Fruit fly (Drosophila melanogaster) whole organism, prepupa: Measurements from ENCODE around the gene RhoGDI.
A peak's percentile ranks its signal among the peaks of the same experiment; 100 is the strongest.

Experiments used
- Blimp-1 ChIP-seq: fragments of 200-800 bp; sonication (Bioruptor generic); optimal IDR thresholded peaks from 3 replicates; lab custom pipeline; 2017; ENCODE audit warnings: missing biosample characterization, missing genetic modification characterization, mild to moderate bottlenecking, moderate library complexity, missing genetic modification reagents
- CG10631 ChIP-seq: fragments of 200-800 bp; sonication (Bioruptor generic); optimal IDR thresholded peaks from 2 replicates; lab custom pipeline; 2016; ENCODE audit warnings: missing biosample characterization, missing genetic modification characterization
- CG10669 ChIP-seq: fragments of 200-800 bp; sonication (Bioruptor generic); optimal IDR thresholded peaks from 3 replicates; lab custom pipeline; 2018; ENCODE audit warnings: missing biosample characterization, mild to moderate bottlenecking, missing genetic modification characterization, moderate library complexity
- CG11294 ChIP-seq: fragments of 200-800 bp; sonication (Bioruptor generic); IDR thresholded peaks from 2 replicates; pipeline ENCODE4 v1.3.6; 2022; ENCODE audit warnings: missing biosample characterization, missing genetic modification characterization
- CG11762 ChIP-seq: fragments of 200-800 bp; sonication (Bioruptor generic); optimal IDR thresholded peaks from 3 replicates; lab custom pipeline; 2016; ENCODE audit warnings: missing biosample characterization, missing genetic modification characterization; ENCODE audit not compliant: insufficient read depth
- CG15336 ChIP-seq: fragments of 200-800 bp; sonication (Bioruptor generic); IDR thresholded peaks from 2 replicates; pipeline ENCODE4 v1.3.6; 2022; ENCODE audit warnings: missing biosample characterization, missing genetic modification characterization
- CG1621 ChIP-seq: fragments of 200-800 bp; sonication (Bioruptor generic); optimal IDR thresholded peaks from 3 replicates; lab custom pipeline; 2018; ENCODE audit warnings: missing biosample characterization, mild to moderate bottlenecking, missing genetic modification characterization
- CG16779 ChIP-seq: fragments of 200-800 bp; sonication (Bioruptor generic); optimal IDR thresholded peaks from 3 replicates; lab custom pipeline; 2017; ENCODE audit warnings: missing biosample characterization, mild to moderate bottlenecking, missing genetic modification characterization
- CG3032 ChIP-seq: fragments of 200-800 bp; optimal IDR thresholded peaks from 2 replicates; lab custom pipeline; 2019; ENCODE audit warnings: missing biosample characterization, mild to moderate bottlenecking, missing genetic modification characterization, moderate library complexity
- CG31627 ChIP-seq: fragments of 200-800 bp; sonication (Bioruptor generic); optimal IDR thresholded peaks from 3 replicates; lab custom pipeline; 2016; ENCODE audit warnings: missing biosample characterization, missing genetic modification characterization
- CG32006 ChIP-seq: fragments of 200-800 bp; sonication (Bioruptor generic); optimal IDR thresholded peaks from 3 replicates; lab custom pipeline; 2017; ENCODE audit warnings: missing biosample characterization, mild to moderate bottlenecking, missing genetic modification characterization
- CG34406 ChIP-seq: fragments of 200-800 bp; sonication (Bioruptor generic); optimal IDR thresholded peaks from 3 replicates; lab custom pipeline; 2016; ENCODE audit warnings: missing biosample characterization, missing genetic modification characterization
- CG3919 ChIP-seq: fragments of 200-800 bp; sonication (Bioruptor generic); optimal IDR thresholded peaks from 3 replicates; lab custom pipeline; 2016; ENCODE audit warnings: missing biosample characterization, missing genetic modification characterization
- CG4318 ChIP-seq: fragments of 200-800 bp; sonication (Bioruptor generic); optimal IDR thresholded peaks from 3 replicates; lab custom pipeline; 2017; ENCODE audit warnings: missing biosample characterization, mild to moderate bottlenecking, missing genetic modification characterization
- CG6276 ChIP-seq: fragments of 200-800 bp; sonication (Bioruptor generic); optimal IDR thresholded peaks from 2 replicates; lab custom pipeline; 2017; ENCODE audit warnings: missing biosample characterization, mild to moderate bottlenecking, missing genetic modification characterization
- CG6792 ChIP-seq: fragments of 200-800 bp; sonication (Bioruptor generic); optimal IDR thresholded peaks from 3 replicates; lab custom pipeline; 2016; ENCODE audit warnings: missing biosample characterization, missing genetic modification characterization
- CG6808 ChIP-seq: fragments of 200-800 bp; sonication (Bioruptor generic); optimal IDR thresholded peaks from 3 replicates; lab custom pipeline; 2017; ENCODE audit warnings: missing biosample characterization, missing genetic modification characterization, mild to moderate bottlenecking, moderate library complexity, missing genetic modification reagents
- CG6854 ChIP-seq: fragments of 200-800 bp; sonication (Bioruptor generic); optimal IDR thresholded peaks from 2 replicates; lab custom pipeline; 2017; ENCODE audit warnings: missing biosample characterization, mild to moderate bottlenecking, missing genetic modification characterization
- CG7368 ChIP-seq: fragments of 200-800 bp; sonication (Bioruptor generic); optimal IDR thresholded peaks from 3 replicates; lab custom pipeline; 2016; ENCODE audit warnings: missing biosample characterization, missing genetic modification characterization
- CG8119 ChIP-seq: fragments of 200-800 bp; sonication (Bioruptor generic); IDR thresholded peaks from 3 replicates; pipeline ENCODE4 v1.3.6; 2022; ENCODE audit warnings: missing biosample characterization, missing genetic modification characterization
- CG8319 ChIP-seq: fragments of 200-800 bp; sonication (Bioruptor generic); optimal IDR thresholded peaks from 3 replicates; lab custom pipeline; 2016; ENCODE audit warnings: missing biosample characterization, missing genetic modification characterization
- CG8632 ChIP-seq: fragments of 200-800 bp; sonication (Bioruptor generic); optimal IDR thresholded peaks from 3 replicates; lab custom pipeline; 2016; ENCODE audit warnings: missing biosample characterization, missing genetic modification characterization
- CG9139 ChIP-seq: fragments of 200-800 bp; sonication (Bioruptor generic); optimal IDR thresholded peaks from 3 replicates; lab custom pipeline; 2017; ENCODE audit warnings: missing biosample characterization, mild to moderate bottlenecking, missing genetic modification characterization
- Eip75B ChIP-seq: fragments of 200-800 bp; sonication (Bioruptor generic); optimal IDR thresholded peaks from 3 replicates; lab custom pipeline; 2016; ENCODE audit warnings: missing biosample characterization, missing genetic modification characterization
- Eip93F ChIP-seq: fragments of 200-800 bp; sonication (Bioruptor generic); optimal IDR thresholded peaks from 2 replicates; lab custom pipeline; 2016; ENCODE audit warnings: missing biosample characterization, mild to moderate bottlenecking, missing genetic modification characterization
- Ets96B ChIP-seq: fragments of 200-800 bp; optimal IDR thresholded peaks from 2 replicates; lab custom pipeline; 2019; ENCODE audit warnings: missing biosample characterization, mild to moderate bottlenecking, missing genetic modification characterization, moderate library complexity
- Gug ChIP-seq: fragments of 200-800 bp; sonication (Bioruptor generic); IDR thresholded peaks from 2 replicates; pipeline ENCODE4 v1.3.6; 2022; ENCODE audit warnings: missing biosample characterization, missing genetic modification characterization
- Hr38 ChIP-seq: sonication (Bioruptor generic); optimal IDR thresholded peaks from 2 replicates; lab custom pipeline; 2016; ENCODE audit warnings: missing biosample characterization, missing genetic modification characterization
- Hr39 ChIP-seq: fragments of 200-800 bp; sonication (Bioruptor generic); optimal IDR thresholded peaks from 2 replicates; lab custom pipeline; 2016; ENCODE audit warnings: missing biosample characterization, missing genetic modification characterization
- Hr4 ChIP-seq: fragments of 200-800 bp; sonication (Bioruptor generic); optimal IDR thresholded peaks from 3 replicates; lab custom pipeline; 2016; ENCODE audit warnings: missing biosample characterization, missing genetic modification characterization
- Lpt ChIP-seq: fragments of 200-800 bp; sonication (Bioruptor generic); optimal IDR thresholded peaks from 3 replicates; lab custom pipeline; 2016; ENCODE audit warnings: missing biosample characterization, missing genetic modification characterization
- OdsH ChIP-seq: fragments of 200-800 bp; sonication (Bioruptor generic); optimal IDR thresholded peaks from 3 replicates; lab custom pipeline; 2016; ENCODE audit warnings: missing biosample characterization, missing genetic modification characterization
- Smox ChIP-seq: fragments of 200-800 bp; sonication (Bioruptor generic); optimal IDR thresholded peaks from 3 replicates; lab custom pipeline; 2016; ENCODE audit warnings: missing biosample characterization, missing genetic modification characterization
- Sox102F ChIP-seq: fragments of 200-800 bp; sonication (Bioruptor generic); optimal IDR thresholded peaks from 2 replicates; lab custom pipeline; 2016; ENCODE audit warnings: missing biosample characterization, mild to moderate bottlenecking, missing genetic modification characterization
- Sox14 ChIP-seq: fragments of 200-800 bp; sonication (Bioruptor generic); optimal IDR thresholded peaks from 3 replicates; lab custom pipeline; 2016; ENCODE audit warnings: missing biosample characterization, missing genetic modification characterization
- Sox15 ChIP-seq: fragments of 200-800 bp; sonication (Bioruptor generic); optimal IDR thresholded peaks from 3 replicates; lab custom pipeline; 2016; ENCODE audit warnings: missing biosample characterization, missing genetic modification characterization
- achi ChIP-seq: fragments of 200-800 bp; sonication (Bioruptor generic); optimal IDR thresholded peaks from 3 replicates; lab custom pipeline; 2016; ENCODE audit warnings: missing biosample characterization, missing genetic modification characterization
- acj6 ChIP-seq: fragments of 200-800 bp; sonication (Bioruptor generic); optimal IDR thresholded peaks from 3 replicates; lab custom pipeline; 2016; ENCODE audit warnings: missing biosample characterization, missing genetic modification characterization
- cyc ChIP-seq: fragments of 200-800 bp; sonication (Bioruptor generic); optimal IDR thresholded peaks from 3 replicates; lab custom pipeline; 2016; ENCODE audit warnings: missing biosample characterization, missing genetic modification characterization
- dac ChIP-seq: fragments of 200-800 bp; sonication (Bioruptor generic); optimal IDR thresholded peaks from 2 replicates; lab custom pipeline; 2017; ENCODE audit warnings: missing biosample characterization, mild to moderate bottlenecking, missing genetic modification characterization
- dsx ChIP-seq: fragments of 200-800 bp; optimal IDR thresholded peaks from 3 replicates; lab custom pipeline; 2019; ENCODE audit warnings: missing biosample characterization, mild to moderate bottlenecking, missing genetic modification characterization, moderate library complexity; ENCODE audit not compliant: poor library complexity, severe bottlenecking
- eg ChIP-seq: fragments of 200-800 bp; sonication (Bioruptor generic); IDR thresholded peaks from 3 replicates; pipeline ENCODE4 v1.3.6; 2022; ENCODE audit warnings: missing biosample characterization, missing genetic modification characterization
- esn ChIP-seq: fragments of 200-800 bp; sonication (Bioruptor generic); optimal IDR thresholded peaks from 2 replicates; lab custom pipeline; 2016; ENCODE audit warnings: missing biosample characterization, mild to moderate bottlenecking, missing genetic modification characterization, moderate library complexity
- fd85E ChIP-seq: fragments of 200-800 bp; sonication (Bioruptor generic); optimal IDR thresholded peaks from 3 replicates; lab custom pipeline; 2016; ENCODE audit warnings: missing biosample characterization, missing genetic modification characterization
- fkh ChIP-seq: fragments of 200-800 bp; sonication (Bioruptor generic); optimal IDR thresholded peaks from 3 replicates; lab custom pipeline; 2017; ENCODE audit warnings: missing biosample characterization, mild to moderate bottlenecking, missing genetic modification characterization, moderate library complexity
- lz ChIP-seq: fragments of 200-800 bp; sonication (Bioruptor generic); optimal IDR thresholded peaks from 3 replicates; lab custom pipeline; 2016; ENCODE audit warnings: missing biosample characterization, missing genetic modification characterization
- salr ChIP-seq, 2 experiments: fragments of 200-800 bp; sonication (Bioruptor generic); optimal IDR thresholded peaks; 3 replicates each; lab custom pipeline; 2016 to 2018; ENCODE audit warnings: missing biosample characterization in 2 of 2, missing genetic modification characterization in 2 of 2, mild to moderate bottlenecking in 1 of 2
- spab ChIP-seq: fragments of 200-800 bp; sonication (Bioruptor generic); optimal IDR thresholded peaks from 2 replicates; lab custom pipeline; 2017; ENCODE audit warnings: missing biosample characterization, mild to moderate bottlenecking, missing genetic modification characterization, missing genetic modification reagents
- ss ChIP-seq, 2 experiments: fragments of 200-800 bp; sonication (Bioruptor generic); optimal IDR thresholded peaks; 2 replicates in 1 of 2; 3 replicates in 1 of 2; lab custom pipeline; 2017 to 2018; ENCODE audit warnings: mild to moderate bottlenecking in 2 of 2, missing biosample characterization in 2 of 2, missing genetic modification characterization in 2 of 2, moderate library complexity in 1 of 2
- topi ChIP-seq: fragments of 200-800 bp; sonication (Bioruptor generic); optimal IDR thresholded peaks from 3 replicates; lab custom pipeline; 2016; ENCODE audit warnings: missing biosample characterization, missing genetic modification characterization
- vri ChIP-seq: fragments of 200-800 bp; sonication (Bioruptor generic); optimal IDR thresholded peaks from 3 replicates; lab custom pipeline; 2016; ENCODE audit warnings: missing biosample characterization, mild to moderate bottlenecking, missing genetic modification characterization

The RhoGDI gene

dm6 chr3L:19928435-19929011 is at the start of gene RhoGDI, which contains the start of gene CG8004:
Gene RhoGDI (plus strand): TSS chr3L:19928743.
Gene CG8004 (minus strand): TSS chr3L:19928508.
- TF ChIP-seq CG1621 (tag; lab: Kevin White, UChicago) (peak; percentile 7), Sox102F (GFP tag; lab: Kevin White, UChicago) (peak; percentile 11), CG11294 (GFP tag; lab: Robert Waterston, UW) (no peak), acj6 (GFP tag; lab: Kevin White, UChicago) (peak; percentile 52), CG6792 (GFP tag; lab: Kevin White, UChicago) (peak; percentile 52), CG11762 (GFP tag; lab: Kevin White, UChicago) (no peak), fkh (GFP tag; lab: Kevin White, UChicago) (no peak), CG15336 (GFP tag; lab: Robert Waterston, UW) (peak; percentile 53), dac (GFP tag; lab: Kevin White, UChicago) (no peak), CG6276 (GFP tag; lab: Kevin White, UChicago) (no peak), CG3032 (tag; lab: Kevin White, UChicago) (peak; percentile 60), ss (GFP tag; optimal IDR thresholded peaks at IDR 0.05; lab: Kevin White, UChicago) (no peak), Hr38 (GFP tag; lab: Kevin White, UChicago) (no peak), Hr4 (peak; percentile 76), Blimp-1 (no peak), Lpt (GFP tag; lab: Kevin White, UChicago) (no peak), eg (GFP tag; lab: Robert Waterston, UW) (peak; percentile 47; the same call in 2 of the 3 replicates), CG9139 (GFP tag; lab: Kevin White, UChicago) (no peak), esn (GFP tag; lab: Kevin White, UChicago) (peak; percentile 64), CG8119 (GFP tag; lab: Robert Waterston, UW) (no peak), cyc (GFP tag; lab: Kevin White, UChicago) (peak; percentile 53), CG34406 (peak; percentile 7), spab (GFP tag; lab: Kevin White, UChicago) (no peak), CG3919 (peak; percentile 59), Smox (GFP tag; lab: Kevin White, UChicago) (peak; percentile 75), salr (GFP tag; optimal IDR thresholded peaks at IDR 0.05; lab: Kevin White, UChicago) (no peak), CG4318 (no peak), fd85E (GFP tag; lab: Kevin White, UChicago) (no peak), CG6808 (GFP tag; lab: Kevin White, UChicago) (no peak), Sox14 (GFP tag; lab: Kevin White, UChicago) (peak; percentile 89), Ets96B (tag; lab: Kevin White, UChicago) (no peak), dsx (GFP tag; lab: Kevin White, UChicago) (no peak), Gug (GFP tag; lab: Robert Waterston, UW) (no peak), Sox15 (GFP tag; lab: Kevin White, UChicago) (peak; percentile 1), CG6854 (GFP tag; lab: Kevin White, UChicago) (no peak), topi (GFP tag; lab: Kevin White, UChicago) (peak; percentile 46), lz (GFP tag; lab: Kevin White, UChicago) (peak; percentile 67), OdsH (GFP tag; lab: Kevin White, UChicago) (peak; percentile 63), CG32006 (GFP tag; lab: Kevin White, UChicago) (peak; percentile 40), CG10631 (GFP tag; lab: Kevin White, UChicago) (peak; percentile 56), Hr39 (GFP tag; lab: Kevin White, UChicago) (peak; percentile 69), CG8319 (GFP tag; lab: Kevin White, UChicago) (no peak), CG7368 (GFP tag; lab: Kevin White, UChicago) (no peak), CG31627 (GFP tag; lab: Kevin White, UChicago) (peak; percentile 77), CG8632 (no peak), CG10669 (GFP tag; lab: Kevin White, UChicago) (peak; percentile 7), Eip93F (GFP tag; lab: Kevin White, UChicago) (peak; percentile 31), vri (GFP tag; lab: Kevin White, UChicago) (peak; percentile 96), CG16779 (tag; lab: Kevin White, UChicago) (no peak), achi (GFP tag; lab: Kevin White, UChicago) (peak; percentile 67), Eip75B (GFP tag; lab: Kevin White, UChicago) (peak; percentile 61)
